Worm (Caenorhabditis elegans) whole organism, young adult: ENCODE results near the gene K12H6.12.

Experiments used
- B0019.2 ChIP-seq: fragments of 200-800 bp; sonication (Bioruptor generic); conservative IDR thresholded peaks from 2 replicates; pipeline ENCODE4 v1.3.6; 2022; ENCODE audit warnings: missing genetic modification reagents, missing genetic modification characterization, missing compliant biosample characterization
- attf-6 ChIP-seq: fragments of 200-800 bp; sonication (Bioruptor generic); IDR thresholded peaks from 2 replicates; pipeline ENCODE4 v1.3.6; 2022; ENCODE audit warnings: missing genetic modification reagents, missing genetic modification characterization, missing compliant biosample characterization
- ekl-4 ChIP-seq: fragments of 200-800 bp; sonication (Bioruptor generic); IDR thresholded peaks from 2 replicates; pipeline ENCODE4 v1.3.6; 2022; ENCODE audit warnings: missing genetic modification reagents, missing genetic modification characterization, missing compliant biosample characterization
- lin-54 ChIP-seq: fragments of 200-800 bp; sonication (Bioruptor generic); optimal IDR thresholded peaks from 2 replicates; lab custom pipeline; 2018; ENCODE audit warnings: mild to moderate bottlenecking, missing genetic modification characterization, missing compliant biosample characterization

DNA sequence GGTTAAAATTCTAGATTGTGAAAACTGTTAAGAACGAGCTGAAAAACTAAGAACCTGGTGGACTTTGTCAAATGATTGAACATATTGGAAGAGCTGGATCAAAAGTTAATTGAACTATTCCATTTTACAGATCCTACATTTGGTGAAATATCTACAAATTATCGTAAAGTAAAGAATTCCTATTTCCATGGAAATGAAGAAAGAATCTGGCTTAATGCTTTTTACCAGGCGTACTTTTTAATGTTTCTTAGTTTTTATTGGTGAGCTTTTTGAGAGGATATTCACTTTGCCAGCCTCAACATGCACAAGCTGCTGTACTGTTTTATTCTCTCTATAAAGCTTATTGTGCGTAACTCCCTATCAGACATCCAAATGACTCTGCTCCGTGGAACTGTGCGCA is 30.1 kb upstream of the K12H6.12 start, which contains the start of gene F08D12.4:
- no peak for TF ChIP-seq ekl-4 (GFP tag; lab: Robert Waterston, UW)
- TF ChIP-seq B0019.2 (GFP tag; lab: Robert Waterston, UW), result no peak
- no peak for TF ChIP-seq attf-6
- no peak for TF ChIP-seq lin-54 (GFP tag; lab: Kevin White, UChicago)
